Fruit fly (Drosophila melanogaster) S2 (cell line): Measurements from ENCODE around the gene SelT.

ENCODE experiments used
- CG8478 ChIP-seq: fragments of >200 bp; optimal IDR thresholded peaks from 2 replicates; lab custom pipeline; 2018
- CTCF ChIP-seq, 2 experiments: fragments of >200 bp; optimal IDR thresholded peaks; 2 replicates each; lab custom pipeline; 2018

Gene SelT

DNA sequence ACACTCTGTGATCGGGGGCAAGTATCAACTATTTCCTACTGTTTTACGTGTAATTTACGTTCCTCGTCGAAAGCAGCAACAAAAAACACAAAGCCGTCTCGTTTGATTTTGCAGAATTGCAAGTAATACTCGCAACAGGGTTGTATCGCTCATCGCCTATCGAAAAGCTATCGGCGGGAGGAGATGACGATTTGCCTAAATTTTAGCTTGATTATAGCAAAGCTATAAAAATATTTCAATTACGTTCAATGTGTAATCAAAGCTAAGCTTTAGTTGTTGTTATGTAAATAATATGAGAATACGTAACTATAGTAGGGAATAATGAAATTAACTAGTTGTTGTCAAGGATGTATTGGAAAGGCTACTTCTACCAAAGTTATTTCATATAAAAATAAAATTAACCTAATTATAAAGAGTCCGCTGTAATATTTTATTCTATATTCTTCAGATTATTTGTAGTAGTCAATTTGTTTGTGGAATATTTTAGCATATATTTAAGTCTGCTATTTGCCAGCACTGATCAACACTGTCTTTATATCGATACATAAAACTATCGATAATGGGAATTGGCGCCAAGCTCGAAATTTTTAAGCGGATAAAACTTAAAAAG is 49.0 kb downstream of the SelT start, which contains the start of gene Rpn11:
Gene Rpn11 (minus strand): TSS at position 146 of the 610 bp plus-strand sequence.
- TF ChIP-seq CTCF (optimal IDR thresholded peaks at IDR 0.05; lab: Kevin White, UChicago) (no peak), CG8478 (lab: Kevin White, UChicago) (no peak)

DNA sequence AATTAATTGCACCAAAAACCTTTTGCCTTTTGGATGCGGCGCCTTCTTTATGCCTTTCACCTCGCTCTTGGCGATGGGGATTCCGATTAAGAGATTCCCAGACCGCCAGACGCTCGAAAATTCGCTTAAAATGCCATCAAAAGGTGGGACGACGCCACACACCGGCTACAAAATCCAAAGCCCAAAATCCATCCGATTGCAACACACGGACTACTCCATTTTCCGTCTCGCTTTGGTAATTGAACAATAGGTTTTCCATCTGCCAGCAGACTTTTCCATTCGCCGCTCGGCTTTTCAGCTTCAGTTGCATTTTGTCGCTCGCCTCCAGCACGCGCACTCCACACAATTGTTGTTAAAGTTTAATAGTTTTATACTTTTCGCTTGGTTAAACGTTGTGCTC is 49.8 kb downstream of the SelT start, which contains the start of gene qtc:
Gene qtc (plus strand): TSS at position 301 of the 400 bp plus-strand sequence.
- TF ChIP-seq CTCF (optimal IDR thresholded peaks at IDR 0.05; lab: Kevin White, UChicago): no peak
- TF ChIP-seq CG8478 (lab: Kevin White, UChicago): no peak

DNA sequence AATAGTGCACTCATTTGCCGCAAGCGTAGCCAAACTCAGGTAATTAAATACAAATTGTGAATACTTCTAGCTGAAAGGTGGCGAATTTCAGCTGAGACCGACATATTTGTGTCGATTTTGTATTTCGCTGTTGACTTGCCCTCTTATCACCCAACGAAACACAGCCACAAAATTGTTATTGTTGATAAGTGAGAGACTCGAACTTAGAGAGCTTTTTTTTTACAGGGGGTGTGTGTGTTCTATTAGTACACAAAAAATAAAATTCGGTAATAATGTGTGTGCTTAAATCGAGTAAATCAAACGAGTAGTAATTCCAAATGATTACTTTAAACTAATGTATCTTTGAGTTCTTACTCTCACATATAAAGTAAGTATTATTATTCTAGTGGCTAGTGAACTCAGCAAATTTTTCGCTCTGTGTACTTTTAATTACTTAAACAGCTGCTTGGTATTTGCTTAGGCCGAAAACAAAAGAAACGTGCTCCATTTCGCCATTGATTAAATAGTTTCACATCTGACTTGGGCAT is 50.3 kb downstream of the SelT start:
- no peak for TF ChIP-seq CTCF (optimal IDR thresholded peaks at IDR 0.05; lab: Kevin White, UChicago)
- TF ChIP-seq CG8478 (lab: Kevin White, UChicago): no peak
